Worm (Caenorhabditis elegans) whole organism, mixed stage, embryonic: ENCODE data around the gene str-118.

Experiments used
- elt-1 ChIP-seq: sonication (generic microtip); optimal IDR thresholded peaks from 2 replicates; lab custom pipeline; 2017; ENCODE audit warnings: missing genetic modification characterization, mild to moderate bottlenecking, missing compliant biosample characterization, antibody characterized with exemption, moderate library complexity, borderline replicate concordance; ENCODE audit not compliant: insufficient read depth
- lsy-2 ChIP-seq: fragments of 150-350 bp; optimal IDR thresholded peaks from 2 replicates; lab custom pipeline; 2014; ENCODE audit warnings: missing biosample characterization, missing genetic modification characterization
- nhr-76 ChIP-seq: sonication (generic microtip); optimal IDR thresholded peaks from 2 replicates; lab custom pipeline; 2017; ENCODE audit warnings: missing biosample characterization, missing genetic modification characterization
- sptf-1 ChIP-seq: sonication (generic microtip); optimal IDR thresholded peaks from 2 replicates; lab custom pipeline; 2017; ENCODE audit warnings: mild to moderate bottlenecking, missing genetic modification characterization, moderate library complexity, missing compliant biosample characterization

- TF ChIP-seq elt-1 (tag; lab: Kevin White, UChicago) (no peak), lsy-2 (peak; percentile 95), sptf-1 (tag; lab: Kevin White, UChicago) (no peak), nhr-76 (tag; lab: Kevin White, UChicago) (no peak)
Measured at ce11 chrV:10042254-10042653, 9.7 kb upstream of the str-118 start.
